Fruit fly (Drosophila melanogaster): ENCODE data around the gene CG17726.

Gene CG17726

dm6 chr3R:11226496-11226895 lies at the start of gene CG17726 (continued):
- peak; percentile 95 for TF ChIP-seq onecut (GFP tag; IDR thresholded peaks at IDR 0.05)
- peak; percentile 97 for TF ChIP-seq CG30403 (GFP tag; optimal IDR thresholded peaks at IDR 0.05)
- TF ChIP-seq Dbx (GFP tag; IDR thresholded peaks at IDR 0.05) = peak; percentile 98
- peak; percentile 91 for TF ChIP-seq CG12236 (GFP tag; optimal IDR thresholded peaks at IDR 0.05)
- TF ChIP-seq CG1603 (tag; optimal IDR thresholded peaks at IDR 0.05) = peak; percentile 91
- TF ChIP-seq D19B (GFP tag; optimal IDR thresholded peaks at IDR 0.05) = peak; percentile 99
- peak; percentile 98 for TF ChIP-seq dysf (GFP tag; IDR thresholded peaks at IDR 0.05)
- TF ChIP-seq MTF-1 (GFP tag; optimal IDR thresholded peaks at IDR 0.05; ENCODE audit: borderline replicate concordance) = peak; percentile 92
- peak; percentile 98 for TF ChIP-seq ase (GFP tag; IDR thresholded peaks at IDR 0.05)
- TF ChIP-seq CG12071 (GFP tag; optimal IDR thresholded peaks at IDR 0.05) = peak; percentile 90
- TF ChIP-seq CG9609 (GFP tag; optimal IDR thresholded peaks at IDR 0.05) = peak; percentile 86
- peak; percentile 79 for TF ChIP-seq Nf-YC (tag; optimal IDR thresholded peaks at IDR 0.05)
- TF ChIP-seq tx (GFP tag; optimal IDR thresholded peaks at IDR 0.05) = peak; percentile 86
- peak; percentile 94 for TF ChIP-seq chn (GFP tag; optimal IDR thresholded peaks at IDR 0.05)
- TF ChIP-seq CG13287 (GFP tag; IDR thresholded peaks at IDR 0.05; ENCODE audit: partially characterized antibody) = peak; percentile 56; the same call in 1 of the 2 replicates
- peak; percentile 13 for TF ChIP-seq CG4282 (GFP tag; optimal IDR thresholded peaks at IDR 0.05)
- peak; percentile 90 for TF ChIP-seq NFAT (GFP tag; IDR thresholded peaks at IDR 0.05)
- TF ChIP-seq CG2199 (GFP tag; IDR thresholded peaks at IDR 0.05) = peak; percentile 94
- TF ChIP-seq Fer2 (tag; optimal IDR thresholded peaks at IDR 0.05) = peak; percentile 94
- TF ChIP-seq CG1647 (GFP tag; optimal IDR thresholded peaks at IDR 0.05) = peak; percentile 80
- TF ChIP-seq CG6654 (GFP tag; optimal IDR thresholded peaks at IDR 0.05) = peak; percentile 69
- peak; percentile 98 for TF ChIP-seq oc (tag; optimal IDR thresholded peaks at IDR 0.05)
- peak; percentile 95 for TF ChIP-seq CG11093 (GFP tag; IDR thresholded peaks at IDR 0.05)
- peak; percentile 97 for TF ChIP-seq CG17361 (GFP tag; IDR thresholded peaks at IDR 0.05)
- peak in 1 of 2 experiments; percentile 73 for TF ChIP-seq pan (optimal IDR thresholded peaks at IDR 0.05)
- TF ChIP-seq pan (GFP tag; optimal IDR thresholded peaks at IDR 0.05 in 1 of 2, IDR thresholded peaks at IDR 0.05 in 1 of 2) = peak in 1 of 2 experiments; percentile 98
- peak; percentile 55 for TF ChIP-seq CG4328 (GFP tag; optimal IDR thresholded peaks at IDR 0.05)
- peak; percentile 97 for TF ChIP-seq sens-2 (GFP tag; IDR thresholded peaks at IDR 0.05)
- peak; percentile 90 for TF ChIP-seq CG9215 (GFP tag; IDR thresholded peaks at IDR 0.05)
- TF ChIP-seq CG3995 (GFP tag; optimal IDR thresholded peaks at IDR 0.05) = peak; percentile 74
- TF ChIP-seq pb (GFP tag; optimal IDR thresholded peaks at IDR 0.05) = peak; percentile 57
- peak; percentile 87 for TF ChIP-seq CG8944 (GFP tag; optimal IDR thresholded peaks at IDR 0.05)
- peak; percentile 97 for TF ChIP-seq CG11456 (GFP tag; IDR thresholded peaks at IDR 0.05)
- TF ChIP-seq CG8281 (tag; optimal IDR thresholded peaks at IDR 0.05) = peak; percentile 88
- TF ChIP-seq corto (GFP tag; optimal IDR thresholded peaks at IDR 0.05) = no peak
- peak; percentile 88 for TF ChIP-seq vfl (GFP tag; optimal IDR thresholded peaks at IDR 0.05)
- TF ChIP-seq vvl (GFP tag; IDR thresholded peaks at IDR 0.05) = peak; percentile 99
- TF ChIP-seq CG11504 (tag; optimal IDR thresholded peaks at IDR 0.05) = peak; percentile 95
- peak; percentile 99 for TF ChIP-seq trem (tag; optimal IDR thresholded peaks at IDR 0.05)
- peak; percentile 95 for TF ChIP-seq al (GFP tag; IDR thresholded peaks at IDR 0.05)
- TF ChIP-seq odd (GFP tag; optimal IDR thresholded peaks at IDR 0.05) = peak; percentile 94
- TF ChIP-seq CG10979 (tag; optimal IDR thresholded peaks at IDR 0.05) = peak; percentile 97
- peak; percentile 97 for TF ChIP-seq CG15601 (tag; optimal IDR thresholded peaks at IDR 0.05)
- TF ChIP-seq CG4360 (GFP tag; IDR thresholded peaks at IDR 0.05) = peak; percentile 82
- TF ChIP-seq ftz-f1 (GFP tag; optimal IDR thresholded peaks at IDR 0.05) = peak; percentile 44
- peak; percentile 94 for TF ChIP-seq Fer1 (GFP tag; optimal IDR thresholded peaks at IDR 0.05)
- TF ChIP-seq BEAF-32 (GFP tag; optimal IDR thresholded peaks at IDR 0.05) = peak; percentile 16
- peak; percentile 97 for TF ChIP-seq Oli (tag; optimal IDR thresholded peaks at IDR 0.05)
- peak; percentile 92 for TF ChIP-seq Lim3 (GFP tag; IDR thresholded peaks at IDR 0.05)
- TF ChIP-seq NfI (GFP tag; optimal IDR thresholded peaks at IDR 0.05) = peak; percentile 96
- TF ChIP-seq CG31388 (GFP tag; optimal IDR thresholded peaks at IDR 0.05) = peak; percentile 97

Data from whole organism, embryonic.